Fruit fly (Drosophila melanogaster) whole organism, embryonic: ENCODE results near the gene CG10011.

ENCODE experiments used
- Antp ChIP-seq: fragments of 200-800 bp; sonication (Bioruptor generic); optimal IDR thresholded peaks from 3 replicates; lab custom pipeline; 2016; ENCODE audit warnings: missing biosample characterization, missing genetic modification characterization
- Atf6 ChIP-seq: fragments of 200-800 bp; sonication (Bioruptor generic); IDR thresholded peaks from 2 replicates; pipeline ENCODE4 v1.3.6; 2022; ENCODE audit warnings: missing biosample characterization, missing genetic modification characterization
- C15 ChIP-seq: fragments of 200-800 bp; sonication (Bioruptor generic); IDR thresholded peaks from 3 replicates; pipeline ENCODE4 v1.3.6; 2022; ENCODE audit warnings: missing biosample characterization, missing genetic modification characterization
- CG10959 ChIP-seq: fragments of 200-800 bp; sonication (Bioruptor generic); IDR thresholded peaks from 2 replicates; pipeline ENCODE4 v1.3.6; 2022; ENCODE audit warnings: missing biosample characterization, missing genetic modification characterization
- CG12236 ChIP-seq: fragments of 200-800 bp; sonication (Bioruptor generic); optimal IDR thresholded peaks from 2 replicates; lab custom pipeline; 2016; ENCODE audit warnings: missing biosample characterization, missing genetic modification characterization
- CG13624 ChIP-seq: fragments of 200-800 bp; sonication (Bioruptor generic); optimal IDR thresholded peaks from 2 replicates; lab custom pipeline; 2016; ENCODE audit warnings: missing biosample characterization, missing genetic modification characterization
- CG13894 ChIP-seq: fragments of 200-800 bp; sonication (Bioruptor generic); optimal IDR thresholded peaks from 3 replicates; lab custom pipeline; 2018; ENCODE audit warnings: missing biosample characterization, mild to moderate bottlenecking, missing genetic modification characterization, moderate library complexity
- CG16813 ChIP-seq: fragments of 200-800 bp; sonication (Bioruptor generic); IDR thresholded peaks from 3 replicates; pipeline ENCODE4 v1.3.6; 2022; ENCODE audit warnings: missing biosample characterization, missing genetic modification characterization; ENCODE audit not compliant: partially characterized antibody
- CG3065 ChIP-seq: fragments of 200-800 bp; sonication (Bioruptor generic); optimal IDR thresholded peaks from 2 replicates; lab custom pipeline; 2016; ENCODE audit warnings: missing biosample characterization, missing genetic modification characterization
- CG3847 ChIP-seq: fragments of 200-800 bp; sonication (Bioruptor generic); IDR thresholded peaks from 2 replicates; pipeline ENCODE4 v1.3.6; 2022; ENCODE audit warnings: missing biosample characterization, missing genetic modification characterization
- CG4617 ChIP-seq: fragments of 200-800 bp; sonication (Bioruptor generic); optimal IDR thresholded peaks from 3 replicates; lab custom pipeline; 2016; ENCODE audit warnings: missing biosample characterization, missing genetic modification characterization, borderline replicate concordance
- CG4730 ChIP-seq: fragments of 200-800 bp; sonication (Bioruptor generic); IDR thresholded peaks from 2 replicates; pipeline ENCODE4 v1.3.6; 2022; ENCODE audit warnings: missing biosample characterization, missing genetic modification characterization
- CG7745 ChIP-seq: fragments of 200-800 bp; sonication (Bioruptor generic); optimal IDR thresholded peaks from 2 replicates; lab custom pipeline; 2018; ENCODE audit warnings: missing biosample characterization, mild to moderate bottlenecking, missing genetic modification characterization, moderate library complexity
- CG8388 ChIP-seq: fragments of 200-800 bp; sonication (Bioruptor generic); optimal IDR thresholded peaks from 2 replicates; lab custom pipeline; 2019; ENCODE audit warnings: missing biosample characterization, mild to moderate bottlenecking, missing genetic modification characterization, moderate library complexity
- CG8765 ChIP-seq: fragments of 200-800 bp; sonication (Bioruptor generic); IDR thresholded peaks from 2 replicates; pipeline ENCODE4 v1.3.6; 2022; ENCODE audit warnings: missing biosample characterization, missing genetic modification characterization
- CG9876 ChIP-seq: fragments of 200-800 bp; sonication (Bioruptor generic); optimal IDR thresholded peaks from 2 replicates; lab custom pipeline; 2016; ENCODE audit warnings: missing biosample characterization, missing genetic modification characterization
- Chrac-16 ChIP-seq: fragments of 200-800 bp; sonication (Bioruptor generic); optimal IDR thresholded peaks from 3 replicates; lab custom pipeline; 2016; ENCODE audit warnings: missing biosample characterization, missing genetic modification characterization
- Dek ChIP-seq: fragments of 200-800 bp; sonication (Bioruptor generic); optimal IDR thresholded peaks from 3 replicates; lab custom pipeline; 2019; ENCODE audit warnings: missing biosample characterization, mild to moderate bottlenecking, missing genetic modification characterization, moderate library complexity
- Dll ChIP-seq: fragments of 200-800 bp; sonication (Bioruptor generic); IDR thresholded peaks from 4 replicates; pipeline ENCODE4 v1.3.6; 2022; ENCODE audit warnings: missing biosample characterization, missing genetic modification characterization; ENCODE audit not compliant: partially characterized antibody
- Doc2 ChIP-seq: fragments of 200-800 bp; sonication (Bioruptor generic); IDR thresholded peaks from 2 replicates; pipeline ENCODE4 v1.3.6; 2022; ENCODE audit warnings: missing biosample characterization, missing genetic modification characterization
- HLH3B ChIP-seq: fragments of 200-800 bp; sonication (Bioruptor generic); IDR thresholded peaks from 2 replicates; pipeline ENCODE4 v1.3.6; 2022; ENCODE audit warnings: missing biosample characterization, missing genetic modification characterization
- HLHmδ ChIP-seq: fragments of 200-800 bp; sonication (Bioruptor generic); optimal IDR thresholded peaks from 2 replicates; lab custom pipeline; 2018; ENCODE audit warnings: missing biosample characterization, mild to moderate bottlenecking, missing genetic modification characterization, moderate library complexity
- Lpt ChIP-seq: fragments of >200 bp; optimal IDR thresholded peaks from 2 replicates; lab custom pipeline; 2018; ENCODE audit warnings: missing biosample characterization, missing genetic modification characterization
- Opbp ChIP-seq: fragments of 200-800 bp; sonication (Bioruptor generic); IDR thresholded peaks from 3 replicates; pipeline ENCODE4 v1.3.6; 2022; ENCODE audit warnings: missing biosample characterization, missing genetic modification characterization; ENCODE audit not compliant: partially characterized antibody
- Pdp1 ChIP-seq, 2 experiments: fragments of 200-800 bp; sonication (Bioruptor generic); optimal IDR thresholded peaks; 3 replicates each; lab custom pipeline; 2016; ENCODE audit warnings: missing biosample characterization in 2 of 2, missing genetic modification characterization in 2 of 2, mild to moderate bottlenecking in 1 of 2, moderate library complexity in 1 of 2
- Sin3A ChIP-seq: fragments of >200 bp; optimal IDR thresholded peaks from 2 replicates; lab custom pipeline; 2018
- Usf ChIP-seq: fragments of 200-800 bp; sonication (Bioruptor generic); optimal IDR thresholded peaks from 2 replicates; lab custom pipeline; 2017; ENCODE audit warnings: missing genotype, missing biosample characterization, missing genetic modification characterization
- ac ChIP-seq: fragments of 200-800 bp; sonication (Bioruptor generic); optimal IDR thresholded peaks from 3 replicates; lab custom pipeline; 2017; ENCODE audit warnings: missing biosample characterization, mild to moderate bottlenecking, missing genetic modification characterization
- amos ChIP-seq: fragments of 200-800 bp; sonication (Bioruptor generic); IDR thresholded peaks from 2 replicates; pipeline ENCODE4 v1.3.6; 2022; ENCODE audit warnings: missing biosample characterization, missing genetic modification characterization; ENCODE audit not compliant: partially characterized antibody
- ato ChIP-seq: fragments of 200-800 bp; sonication (Bioruptor generic); IDR thresholded peaks from 2 replicates; pipeline ENCODE4 v1.3.6; 2022; ENCODE audit warnings: missing biosample characterization, missing genetic modification characterization; ENCODE audit not compliant: partially characterized antibody
- bcd ChIP-seq: fragments of 200-800 bp; sonication (Bioruptor generic); optimal IDR thresholded peaks from 2 replicates; lab custom pipeline; 2017; ENCODE audit warnings: missing biosample characterization, mild to moderate bottlenecking, missing genetic modification characterization
- chif ChIP-seq, 2 experiments: fragments of 200-800 bp; sonication (Bioruptor generic); optimal IDR thresholded peaks; 3 replicates each; lab custom pipeline; 2016; ENCODE audit warnings: missing biosample characterization in 2 of 2, missing genetic modification characterization in 2 of 2
- cwo ChIP-seq: fragments of 200-800 bp; sonication (Bioruptor generic); optimal IDR thresholded peaks from 3 replicates; lab custom pipeline; 2017; ENCODE audit warnings: missing biosample characterization, missing genetic modification characterization, mild to moderate bottlenecking, moderate library complexity, missing genetic modification reagents
- danr ChIP-seq: fragments of 200-800 bp; sonication (Bioruptor generic); IDR thresholded peaks from 2 replicates; pipeline ENCODE4 v1.3.6; 2022; ENCODE audit warnings: missing biosample characterization, missing genetic modification characterization
- dm ChIP-seq: fragments of 200-800 bp; sonication (Bioruptor generic); optimal IDR thresholded peaks from 3 replicates; lab custom pipeline; 2016; ENCODE audit warnings: missing biosample characterization, missing genetic modification characterization
- fd102C ChIP-seq: fragments of 200-800 bp; sonication (Bioruptor generic); optimal IDR thresholded peaks from 2 replicates; lab custom pipeline; 2018; ENCODE audit warnings: missing biosample characterization, mild to moderate bottlenecking, missing genetic modification characterization, moderate library complexity
- gt ChIP-seq: fragments of 200-800 bp; sonication (Bioruptor generic); IDR thresholded peaks from 2 replicates; pipeline ENCODE4 v1.3.6; 2022; ENCODE audit warnings: missing biosample characterization, missing genetic modification characterization
- hth ChIP-seq: fragments of >200 bp; optimal IDR thresholded peaks from 2 replicates; lab custom pipeline; 2017; ENCODE audit warnings: inconsistent platforms
- ind ChIP-seq: fragments of 200-800 bp; sonication (Bioruptor generic); optimal IDR thresholded peaks from 3 replicates; lab custom pipeline; 2016; ENCODE audit warnings: missing biosample characterization, missing genetic modification characterization
- klu ChIP-seq: fragments of 200-800 bp; sonication (Bioruptor generic); IDR thresholded peaks from 2 replicates; pipeline ENCODE4 v1.3.6; 2022; ENCODE audit warnings: missing biosample characterization, missing genetic modification characterization
- nau ChIP-seq: fragments of 200-800 bp; sonication (Bioruptor generic); optimal IDR thresholded peaks from 3 replicates; lab custom pipeline; 2017; ENCODE audit warnings: missing biosample characterization, mild to moderate bottlenecking, missing genetic modification characterization, missing genetic modification reagents
- odd ChIP-seq: fragments of 200-800 bp; sonication (Bioruptor generic); optimal IDR thresholded peaks from 2 replicates; lab custom pipeline; 2017; ENCODE audit warnings: missing biosample characterization, mild to moderate bottlenecking, missing genetic modification characterization
- onecut ChIP-seq: fragments of 200-800 bp; sonication (Bioruptor generic); IDR thresholded peaks from 2 replicates; pipeline ENCODE4 v1.3.6; 2022; ENCODE audit warnings: missing biosample characterization, missing genetic modification characterization
- pb ChIP-seq: fragments of 200-800 bp; sonication (Bioruptor generic); optimal IDR thresholded peaks from 3 replicates; lab custom pipeline; 2016; ENCODE audit warnings: missing biosample characterization, missing genetic modification characterization
- peb ChIP-seq: fragments of 200-800 bp; sonication (Bioruptor generic); IDR thresholded peaks from 2 replicates; pipeline ENCODE4 v1.3.6; 2022; ENCODE audit warnings: missing biosample characterization, missing genetic modification characterization
- pfk ChIP-seq: fragments of 200-800 bp; sonication (Bioruptor generic); optimal IDR thresholded peaks from 2 replicates; lab custom pipeline; 2018; ENCODE audit warnings: missing biosample characterization, mild to moderate bottlenecking, missing genetic modification characterization, moderate library complexity
- pzg ChIP-seq: fragments of 200-800 bp; sonication (Bioruptor generic); optimal IDR thresholded peaks from 3 replicates; lab custom pipeline; 2018; ENCODE audit warnings: missing biosample characterization, mild to moderate bottlenecking, missing genetic modification characterization, moderate library complexity
- ranshi ChIP-seq: fragments of 200-800 bp; sonication (Bioruptor generic); IDR thresholded peaks from 2 replicates; pipeline ENCODE4 v1.3.6; 2022; ENCODE audit warnings: missing biosample characterization, missing genetic modification characterization
- sens-2 ChIP-seq: fragments of 200-800 bp; sonication (Bioruptor generic); IDR thresholded peaks from 2 replicates; pipeline ENCODE4 v1.3.6; 2022; ENCODE audit warnings: missing biosample characterization, missing genetic modification characterization
- slp2 ChIP-seq: fragments of 200-800 bp; sonication (Bioruptor generic); optimal IDR thresholded peaks from 2 replicates; lab custom pipeline; 2016; ENCODE audit warnings: missing biosample characterization, missing genetic modification characterization
- twi ChIP-seq: fragments of 200-800 bp; optimal IDR thresholded peaks from 2 replicates; lab custom pipeline; 2019; ENCODE audit warnings: missing biosample characterization, mild to moderate bottlenecking, missing genetic modification characterization, moderate library complexity

Gene CG10011

dm6 chr3R:28676870-28677526, 42.1 kb upstream of the CG10011 start (continued):
- no peak for TF ChIP-seq HLHmδ
- no peak for TF ChIP-seq CG3065
- no peak for TF ChIP-seq dm (GFP tag; lab: Kevin White, UChicago)
- TF ChIP-seq bcd (GFP tag; lab: Kevin White, UChicago), result peak; percentile 53
- no peak for TF ChIP-seq Dll (GFP tag; lab: Robert Waterston, UW)
- TF ChIP-seq nau (GFP tag; lab: Kevin White, UChicago), result no peak
- TF ChIP-seq Dek (tag; lab: Kevin White, UChicago), result peak; percentile 52
- peak; percentile 68 for TF ChIP-seq ind (GFP tag; lab: Kevin White, UChicago)
- TF ChIP-seq twi (tag; lab: Kevin White, UChicago), result no peak
- TF ChIP-seq amos (GFP tag; lab: Robert Waterston, UW), result no peak
- no peak for TF ChIP-seq ac (GFP tag; lab: Kevin White, UChicago)
- TF ChIP-seq CG4730 (GFP tag; lab: Robert Waterston, UW), result peak; percentile 56
- peak; percentile 67; the same call in 1 of the 2 replicates for TF ChIP-seq ranshi (GFP tag; lab: Robert Waterston, UW)
- TF ChIP-seq CG13624 (GFP tag; lab: Kevin White, UChicago), result no peak
- TF ChIP-seq CG8388 (GFP tag; lab: Kevin White, UChicago), result no peak
- TF ChIP-seq CG10959, result no peak
- no peak for TF ChIP-seq Lpt
- TF ChIP-seq hth (lab: Kevin White, UChicago), result no peak
- no peak for TF ChIP-seq Atf6
- TF ChIP-seq Doc2 (GFP tag; lab: Robert Waterston, UW), result peak; percentile 45; the same call in 1 of the 2 replicates
- TF ChIP-seq cwo (GFP tag; lab: Kevin White, UChicago), result peak; percentile 24
- TF ChIP-seq HLH3B (GFP tag; lab: Robert Waterston, UW), result peak; percentile 64
- no peak for TF ChIP-seq ato (GFP tag; lab: Robert Waterston, UW)
- peak; percentile 27 for TF ChIP-seq Chrac-16 (GFP tag; lab: Kevin White, UChicago)
- TF ChIP-seq odd (GFP tag; lab: Kevin White, UChicago), result no peak
- TF ChIP-seq sens-2, result no peak
- no peak for TF ChIP-seq pfk
- no peak for TF ChIP-seq Opbp (GFP tag; lab: Robert Waterston, UW)
- TF ChIP-seq CG3847 (GFP tag; lab: Robert Waterston, UW), result peak; percentile 66
- no peak for TF ChIP-seq CG13894
- TF ChIP-seq peb (GFP tag; lab: Robert Waterston, UW), result no peak
- no peak for TF ChIP-seq CG12236
- TF ChIP-seq pzg (GFP tag; lab: Kevin White, UChicago), result no peak
- no peak for TF ChIP-seq CG16813 (GFP tag; lab: Robert Waterston, UW)
- no peak for TF ChIP-seq CG9876 (GFP tag; lab: Kevin White, UChicago)
- TF ChIP-seq danr (GFP tag; lab: Robert Waterston, UW), result peak; percentile 42; the same call in 1 of the 2 replicates
- no peak for TF ChIP-seq gt (GFP tag; lab: Robert Waterston, UW)
- no peak for TF ChIP-seq chif (GFP tag; optimal IDR thresholded peaks at IDR 0.05; lab: Kevin White, UChicago)
- no peak for TF ChIP-seq C15
- no peak for TF ChIP-seq CG8765 (GFP tag; lab: Robert Waterston, UW)
- TF ChIP-seq Usf (GFP tag; lab: Kevin White, UChicago), result no peak
- TF ChIP-seq pb (GFP tag; lab: Kevin White, UChicago), result no peak
- TF ChIP-seq Pdp1 (GFP tag; optimal IDR thresholded peaks at IDR 0.05; lab: Kevin White, UChicago), result peak; percentile 30 to 61
- TF ChIP-seq Sin3A, result no peak
- TF ChIP-seq CG7745, result no peak
- TF ChIP-seq CG4617 (GFP tag; lab: Kevin White, UChicago), result no peak
- 0 out of 2 replicates have a peak, but pooled peaks have one; percentile 23 for TF ChIP-seq onecut (GFP tag; lab: Robert Waterston, UW)
- no peak for TF ChIP-seq slp2 (GFP tag; lab: Kevin White, UChicago)
- TF ChIP-seq Antp (GFP tag; lab: Kevin White, UChicago), result no peak
- no peak for TF ChIP-seq fd102C (GFP tag; lab: Kevin White, UChicago)
- TF ChIP-seq klu (GFP tag; lab: Robert Waterston, UW), result 0 out of 2 replicates have a peak, but pooled peaks have one; percentile 14
